Fruit fly (Drosophila melanogaster): ENCODE data around the gene CG11889.

The CG11889 gene

dm6 chr3R:25221203-25221807 is 48.7 kb upstream of the CG11889 start, which contains the start of gene Alg9 (continued):
- peak; percentile 41 for TF ChIP-seq CG4617 (GFP tag; optimal IDR thresholded peaks at IDR 0.05; ENCODE audit: borderline replicate concordance)
- TF ChIP-seq Med (GFP tag), result peak; percentile 88
- no peak for TF ChIP-seq Asciz (GFP tag; optimal IDR thresholded peaks at IDR 0.05)
- TF ChIP-seq lbe (GFP tag; optimal IDR thresholded peaks at IDR 0.05), result no peak
- TF ChIP-seq CG10959 (GFP tag; IDR thresholded peaks at IDR 0.05), result no peak
- TF ChIP-seq CG11504 (tag; optimal IDR thresholded peaks at IDR 0.05), result no peak
- TF ChIP-seq CG4282 (GFP tag; optimal IDR thresholded peaks at IDR 0.05), result no peak
- no peak for TF ChIP-seq CG7372 (GFP tag; IDR thresholded peaks at IDR 0.05)
- no peak for TF ChIP-seq CG7786 (GFP tag; optimal IDR thresholded peaks at IDR 0.05)
- TF ChIP-seq CG1603 (tag; optimal IDR thresholded peaks at IDR 0.05), result peak; percentile 81
- no peak for TF ChIP-seq Lhr (GFP tag; optimal IDR thresholded peaks at IDR 0.05)
- TF ChIP-seq CG13775 (GFP tag; optimal IDR thresholded peaks at IDR 0.05), result no peak
- TF ChIP-seq chinmo (GFP tag; IDR thresholded peaks at IDR 0.05; ENCODE audit: partially characterized antibody), result peak; percentile 96
- no peak for TF ChIP-seq CG31441 (GFP tag; IDR thresholded peaks at IDR 0.05)
- no peak for TF ChIP-seq CG6654 (GFP tag; optimal IDR thresholded peaks at IDR 0.05)
- TF ChIP-seq Blimp-1 (GFP tag; optimal IDR thresholded peaks at IDR 0.05), result no peak
- TF ChIP-seq CG2129 (GFP tag; IDR thresholded peaks at IDR 0.05; ENCODE audit: partially characterized antibody), result peak; percentile 69
- TF ChIP-seq sisA (GFP tag; IDR thresholded peaks at IDR 0.05), result no peak
- TF ChIP-seq schlank (tag; optimal IDR thresholded peaks at IDR 0.05), result no peak
- no peak for TF ChIP-seq CG17612 (GFP tag; IDR thresholded peaks at IDR 0.05)
- no peak for TF ChIP-seq Ada2b (GFP tag; IDR thresholded peaks at IDR 0.05)
- peak; percentile 94 for TF ChIP-seq zen2 (GFP tag; IDR thresholded peaks at IDR 0.05; ENCODE audit: partially characterized antibody)
- no peak for TF ChIP-seq CG11696 (GFP tag; IDR thresholded peaks at IDR 0.05)
- no peak for TF ChIP-seq seq (GFP tag; IDR thresholded peaks at IDR 0.05)
- peak; percentile 76; the same call in 1 of the 3 replicates for TF ChIP-seq CG34422 (GFP tag; IDR thresholded peaks at IDR 0.05)
- TF ChIP-seq CG1024 (GFP tag; IDR thresholded peaks at IDR 0.05), result peak; percentile 62; the same call in 1 of the 2 replicates
- no peak for TF ChIP-seq CG14050 (GFP tag; IDR thresholded peaks at IDR 0.05)
- TF ChIP-seq Hmx (GFP tag; optimal IDR thresholded peaks at IDR 0.05), result no peak
- TF ChIP-seq Six4 (GFP tag; optimal IDR thresholded peaks at IDR 0.05), result peak; percentile 13
- peak; percentile 76 for TF ChIP-seq CG30020 (tag; optimal IDR thresholded peaks at IDR 0.05)
- no peak for TF ChIP-seq HLHmδ (GFP tag; optimal IDR thresholded peaks at IDR 0.05)
- TF ChIP-seq CG3838 (GFP tag; optimal IDR thresholded peaks at IDR 0.05), result no peak
- no peak for TF ChIP-seq prd (optimal IDR thresholded peaks at IDR 0.05)
- TF ChIP-seq prd (GFP tag; IDR thresholded peaks at IDR 0.05), result no peak
- peak; percentile 44 for TF ChIP-seq HmgZ (tag; optimal IDR thresholded peaks at IDR 0.05)
- peak; percentile 89 for TF ChIP-seq Dll (GFP tag; IDR thresholded peaks at IDR 0.05; ENCODE audit: partially characterized antibody)
- TF ChIP-seq Atf6 (GFP tag; IDR thresholded peaks at IDR 0.05), result no peak
- TF ChIP-seq kah (GFP tag; optimal IDR thresholded peaks at IDR 0.05), result no peak
- TF ChIP-seq dati (GFP tag; IDR thresholded peaks at IDR 0.05), result no peak
- no peak for TF ChIP-seq CG9437 (GFP tag; optimal IDR thresholded peaks at IDR 0.05)
- no peak for TF ChIP-seq Bteb2 (GFP tag; optimal IDR thresholded peaks at IDR 0.05)
- TF ChIP-seq CG34224 (GFP tag; IDR thresholded peaks at IDR 0.05; ENCODE audit: partially characterized antibody), result peak; percentile 94
- TF ChIP-seq NfI (GFP tag; optimal IDR thresholded peaks at IDR 0.05), result no peak
- TF ChIP-seq CG12104 (GFP tag; optimal IDR thresholded peaks at IDR 0.05), result no peak
- no peak for TF ChIP-seq pfk (GFP tag; optimal IDR thresholded peaks at IDR 0.05)
- no peak for TF ChIP-seq sr (GFP tag; IDR thresholded peaks at IDR 0.05)
- TF ChIP-seq Mad (GFP tag; optimal IDR thresholded peaks at IDR 0.05), result peak; percentile 3
- no peak for TF ChIP-seq CG6175 (GFP tag; IDR thresholded peaks at IDR 0.05)
- TF ChIP-seq CG7839 (tag; optimal IDR thresholded peaks at IDR 0.05), result no peak
- no peak for TF ChIP-seq CG4707 (GFP tag; optimal IDR thresholded peaks at IDR 0.05)
- TF ChIP-seq cad (GFP tag; optimal IDR thresholded peaks at IDR 0.05), result no peak
